Fruit fly (Drosophila melanogaster): Measurements from ENCODE around the gene CG32641.
A peak's percentile ranks its signal among the peaks of the same experiment; 100 is the strongest.

CG32641 gene

dm6 chrX:13232406-13233195 is 48.3 kb downstream of the CG32641 start (continued):
- TF ChIP-seq run (tag; optimal IDR thresholded peaks at IDR 0.05) (peak; percentile 32), zen (tag; optimal IDR thresholded peaks at IDR 0.05) (no peak), chm (GFP tag; IDR thresholded peaks at IDR 0.05) (peak; percentile 80), CG2116 (GFP tag; optimal IDR thresholded peaks at IDR 0.05) (peak; percentile 14), D19B (GFP tag; optimal IDR thresholded peaks at IDR 0.05) (peak; percentile 15), CG10209 (GFP tag; optimal IDR thresholded peaks at IDR 0.05) (peak; percentile 72), CG3281 (GFP tag; optimal IDR thresholded peaks at IDR 0.05) (peak; percentile 50), B-H1 (GFP tag; IDR thresholded peaks at IDR 0.05) (peak; percentile 63), Vsx1 (GFP tag; optimal IDR thresholded peaks at IDR 0.05) (peak; percentile 66), CG1602 (GFP tag; optimal IDR thresholded peaks at IDR 0.05) (peak; percentile 59), sc (optimal IDR thresholded peaks at IDR 0.05) (no peak), sc (GFP tag; optimal IDR thresholded peaks at IDR 0.05) (peak; percentile 44), CG9797 (GFP tag; optimal IDR thresholded peaks at IDR 0.05) (no peak), Sox100B (GFP tag; optimal IDR thresholded peaks at IDR 0.05) (peak; percentile 50), NfI (GFP tag; optimal IDR thresholded peaks at IDR 0.05) (peak; percentile 55), CG6254 (GFP tag; optimal IDR thresholded peaks at IDR 0.05) (peak; percentile 45), Fer2 (tag; optimal IDR thresholded peaks at IDR 0.05) (peak; percentile 21), Camta (GFP tag; optimal IDR thresholded peaks at IDR 0.05) (peak; percentile 66), CG30403 (GFP tag; optimal IDR thresholded peaks at IDR 0.05) (peak; percentile 78), lov (optimal IDR thresholded peaks at IDR 0.05) (no peak), lov (GFP tag; IDR thresholded peaks at IDR 0.05) (0 out of 3 replicates have a peak, but pooled peaks have one; percentile 66), luna (GFP tag; optimal IDR thresholded peaks at IDR 0.05) (no peak), CG12155 (GFP tag; optimal IDR thresholded peaks at IDR 0.05) (peak; percentile 36), CG16779 (GFP tag; IDR thresholded peaks at IDR 0.05) (peak; percentile 47; the same call in 1 of the 2 replicates), TFAM (GFP tag; optimal IDR thresholded peaks at IDR 0.05) (no peak), CG14860 (GFP tag; IDR thresholded peaks at IDR 0.05; ENCODE audit: partially characterized antibody) (no peak), CG14441 (GFP tag; IDR thresholded peaks at IDR 0.05) (peak; percentile 90), repo (GFP tag; optimal IDR thresholded peaks at IDR 0.05) (peak; percentile 23), Pdp1 (GFP tag; optimal IDR thresholded peaks at IDR 0.05) (peak; percentile 65), CG13894 (tag; optimal IDR thresholded peaks at IDR 0.05) (peak; percentile 22), Hand (GFP tag; optimal IDR thresholded peaks at IDR 0.05) (peak; percentile 23), gcm2 (GFP tag; optimal IDR thresholded peaks at IDR 0.05) (peak; percentile 26), CG13775 (GFP tag; optimal IDR thresholded peaks at IDR 0.05) (peak; percentile 46), CG30431 (GFP tag; optimal IDR thresholded peaks at IDR 0.05) (peak; percentile 59), CG10654 (GFP tag; optimal IDR thresholded peaks at IDR 0.05) (peak; percentile 51), Hey (tag; optimal IDR thresholded peaks at IDR 0.05) (no peak), CG2889 (GFP tag; IDR thresholded peaks at IDR 0.05) (peak; percentile 68; the same call in 2 of the 3 replicates), ac (GFP tag; optimal IDR thresholded peaks at IDR 0.05) (no peak), pnt (GFP tag; optimal IDR thresholded peaks at IDR 0.05) (peak; percentile 70), CG30020 (tag; optimal IDR thresholded peaks at IDR 0.05) (no peak), sug (tag; optimal IDR thresholded peaks at IDR 0.05) (peak; percentile 0), bowl (GFP tag; IDR thresholded peaks at IDR 0.05) (peak; percentile 82), ewg (GFP tag; optimal IDR thresholded peaks at IDR 0.05) (peak; percentile 48), CG4707 (GFP tag; optimal IDR thresholded peaks at IDR 0.05) (no peak), Lhr (GFP tag; optimal IDR thresholded peaks at IDR 0.05) (peak; percentile 17), CoRest (tag; optimal IDR thresholded peaks at IDR 0.05) (peak; percentile 66), seq (GFP tag; IDR thresholded peaks at IDR 0.05) (peak; percentile 68), nerfin-2 (GFP tag; IDR thresholded peaks at IDR 0.05; ENCODE audit: partially characterized antibody) (no peak), Fer1 (GFP tag; optimal IDR thresholded peaks at IDR 0.05) (peak; percentile 67)

Data from whole organism, embryonic.